Fruit fly (Drosophila melanogaster): ENCODE measurements around the gene Nepl20.

Gene Nepl20

dm6 chr3R:28848693-28849470 is 31.7 kb upstream of the Nepl20 start:
- TF ChIP-seq CG17801 (GFP tag; optimal IDR thresholded peaks at IDR 0.05; ENCODE audit: partially characterized antibody), result peak; percentile 20

- no peak for TF ChIP-seq CG17801 (GFP tag; optimal IDR thresholded peaks at IDR 0.05; ENCODE audit: partially characterized antibody)
These were observed 29.8 kb upstream of the Nepl20 start for dm6 chr3R:28850662-28851257.

dm6 chr3R:28851530-28851929 is 29.1 kb upstream of the Nepl20 start:
- TF ChIP-seq CG17801 (GFP tag; optimal IDR thresholded peaks at IDR 0.05; ENCODE audit: partially characterized antibody), result no peak

- no peak for TF ChIP-seq CG17801 (GFP tag; optimal IDR thresholded peaks at IDR 0.05; ENCODE audit: partially characterized antibody)
These were observed 28.6 kb upstream of the Nepl20 start for dm6 chr3R:28851966-28852377.

dm6 chr3R:28856140-28856539 is 24.5 kb upstream of the Nepl20 start:
- no peak for TF ChIP-seq CG17801 (GFP tag; optimal IDR thresholded peaks at IDR 0.05; ENCODE audit: partially characterized antibody)

dm6 chr3R:28856829-28857228 is 23.8 kb upstream of the Nepl20 start:
- TF ChIP-seq CG17801 (GFP tag; optimal IDR thresholded peaks at IDR 0.05; ENCODE audit: partially characterized antibody), result no peak

- TF ChIP-seq CG17801 (GFP tag; optimal IDR thresholded peaks at IDR 0.05; ENCODE audit: partially characterized antibody), result no peak
These were observed 23.1 kb upstream of the Nepl20 start for dm6 chr3R:28857287-28858024.

- TF ChIP-seq CG17801 (GFP tag; optimal IDR thresholded peaks at IDR 0.05; ENCODE audit: partially characterized antibody), result no peak
These were observed 22.3 kb upstream of the Nepl20 start for dm6 chr3R:28858241-28858647.

- peak; percentile 46 for TF ChIP-seq CG17801 (GFP tag; optimal IDR thresholded peaks at IDR 0.05; ENCODE audit: partially characterized antibody)
These were observed 21.5 kb upstream of the Nepl20 start, which contains the start of gene Inx3 for dm6 chr3R:28859058-28859526. TSS of gene Inx3 (minus strand) at chr3R:28859497.

dm6 chr3R:28860582-28860981 is 20.0 kb upstream of the Nepl20 start:
- TF ChIP-seq CG17801 (GFP tag; optimal IDR thresholded peaks at IDR 0.05; ENCODE audit: partially characterized antibody), result no peak

dm6 chr3R:28861309-28862157 is 19.1 kb upstream of the Nepl20 start:
- no peak for TF ChIP-seq CG17801 (GFP tag; optimal IDR thresholded peaks at IDR 0.05; ENCODE audit: partially characterized antibody)

dm6 chr3R:28870364-28870763 is 10.2 kb upstream of the Nepl20 start:
- no peak for TF ChIP-seq CG17801 (GFP tag; optimal IDR thresholded peaks at IDR 0.05; ENCODE audit: partially characterized antibody)

dm6 chr3R:28872605-28873004 is 8.0 kb upstream of the Nepl20 start, which contains the start of gene Nepl17:
TSS of gene Nepl17 (plus strand) at chr3R:28872905.
- no peak for TF ChIP-seq CG17801 (GFP tag; optimal IDR thresholded peaks at IDR 0.05; ENCODE audit: partially characterized antibody)

dm6 chr3R:28875345-28875744 is 5.2 kb upstream of the Nepl20 start, which contains the start of gene Nepl18:
TSS of gene Nepl18 (plus strand) at chr3R:28875621.
- no peak for TF ChIP-seq CG17801 (GFP tag; optimal IDR thresholded peaks at IDR 0.05; ENCODE audit: partially characterized antibody)

- no peak for TF ChIP-seq CG17801 (GFP tag; optimal IDR thresholded peaks at IDR 0.05; ENCODE audit: partially characterized antibody)
These were observed 2.8 kb downstream of the Nepl20 start, which contains the start of gene Nepl21 for dm6 chr3R:28883434-28883833. TSS of gene Nepl21 (plus strand) at chr3R:28883693.

Measured in ovary, adult (tissue).